Fruit fly (Drosophila melanogaster): ENCODE results near the gene CG17597.

The CG17597 gene

dm6 chr2L:18858661-18859532 lies 27.9 kb upstream of the CG17597 start, which contains the start of the genes CG10602 and mRpL13 (continued):
- TF ChIP-seq ap (GFP tag; IDR thresholded peaks at IDR 0.05) (no peak), Blimp-1 (GFP tag; optimal IDR thresholded peaks at IDR 0.05) (no peak), CG9932 (GFP tag; IDR thresholded peaks at IDR 0.05) (no peak), bcd (GFP tag; optimal IDR thresholded peaks at IDR 0.05) (no peak), YL-1 (GFP tag; optimal IDR thresholded peaks at IDR 0.05) (peak; percentile 28), Opbp (GFP tag; IDR thresholded peaks at IDR 0.05; ENCODE audit: partially characterized antibody) (peak; percentile 43; the same call in 1 of the 3 replicates), NC2α (GFP tag; optimal IDR thresholded peaks at IDR 0.05) (no peak), B-H2 (GFP tag; optimal IDR thresholded peaks at IDR 0.05) (peak; percentile 9), sens-2 (GFP tag; IDR thresholded peaks at IDR 0.05) (no peak), vnd (GFP tag; IDR thresholded peaks at IDR 0.05; ENCODE audit: partially characterized antibody) (no peak), seq (GFP tag; IDR thresholded peaks at IDR 0.05) (no peak), maf-S (GFP tag; optimal IDR thresholded peaks at IDR 0.05) (no peak), CG13287 (GFP tag; IDR thresholded peaks at IDR 0.05; ENCODE audit: partially characterized antibody) (peak; percentile 36; the same call in 1 of the 2 replicates), cwo (GFP tag; optimal IDR thresholded peaks at IDR 0.05) (no peak), Hr3 (GFP tag; optimal IDR thresholded peaks at IDR 0.05) (no peak), row (GFP tag; IDR thresholded peaks at IDR 0.05) (peak; percentile 36; the same call in 1 of the 3 replicates), CG2202 (tag; optimal IDR thresholded peaks at IDR 0.05) (no peak), Xbp1 (GFP tag; optimal IDR thresholded peaks at IDR 0.05) (peak; percentile 24), CG17802 (tag; optimal IDR thresholded peaks at IDR 0.05) (no peak), CG2129 (GFP tag; IDR thresholded peaks at IDR 0.05; ENCODE audit: partially characterized antibody) (no peak), ems (GFP tag; optimal IDR thresholded peaks at IDR 0.05) (no peak), sim (GFP tag; IDR thresholded peaks at IDR 0.05) (no peak), dimm (GFP tag; IDR thresholded peaks at IDR 0.05) (no peak), CG11093 (GFP tag; IDR thresholded peaks at IDR 0.05) (no peak), fu2 (GFP tag; optimal IDR thresholded peaks at IDR 0.05) (peak; percentile 30), Ssrp (tag; optimal IDR thresholded peaks at IDR 0.05) (no peak), CG9727 (GFP tag; optimal IDR thresholded peaks at IDR 0.05) (no peak), kah (GFP tag; optimal IDR thresholded peaks at IDR 0.05) (no peak), eve (GFP tag; optimal IDR thresholded peaks at IDR 0.05) (no peak), Sin3A (optimal IDR thresholded peaks at IDR 0.05) (peak; percentile 4), Oaz (GFP tag; IDR thresholded peaks at IDR 0.05) (no peak), CG15269 (tag; optimal IDR thresholded peaks at IDR 0.05) (no peak), CG12071 (GFP tag; optimal IDR thresholded peaks at IDR 0.05) (no peak), sc (optimal IDR thresholded peaks at IDR 0.05) (no peak), sc (GFP tag; optimal IDR thresholded peaks at IDR 0.05) (no peak), CG4854 (GFP tag; optimal IDR thresholded peaks at IDR 0.05) (no peak), B-H1 (GFP tag; IDR thresholded peaks at IDR 0.05) (no peak), Sry-β (GFP tag; optimal IDR thresholded peaks at IDR 0.05) (no peak), jigr1 (GFP tag; IDR thresholded peaks at IDR 0.05) (peak; percentile 59; the same call in 2 of the 3 replicates), CG3838 (GFP tag; optimal IDR thresholded peaks at IDR 0.05) (no peak), CG7987 (GFP tag; optimal IDR thresholded peaks at IDR 0.05) (no peak), CG7963 (GFP tag; IDR thresholded peaks at IDR 0.05; ENCODE audit: partially characterized antibody) (no peak), CG18619 (GFP tag; optimal IDR thresholded peaks at IDR 0.05) (no peak), chinmo (GFP tag; IDR thresholded peaks at IDR 0.05; ENCODE audit: partially characterized antibody) (peak; percentile 75; the same call in 1 of the 4 replicates), D19A (tag; optimal IDR thresholded peaks at IDR 0.05) (no peak), CG12155 (GFP tag; optimal IDR thresholded peaks at IDR 0.05) (peak; percentile 21), toy (GFP tag; IDR thresholded peaks at IDR 0.05) (no peak), ATbp (GFP tag; optimal IDR thresholded peaks at IDR 0.05) (no peak), PHDP (tag; optimal IDR thresholded peaks at IDR 0.05) (no peak)

Data from whole organism, embryonic.